Worm (Caenorhabditis elegans): ENCODE results near the gene R05G6.1.

- TF ChIP-seq him-1 (tag; optimal IDR thresholded peaks at IDR 0.05) = no peak
- no peak for TF ChIP-seq dao-5 (tag; optimal IDR thresholded peaks at IDR 0.05)
Observed at ce11 chrIV:7552100-7552499, 19.6 kb downstream of the R05G6.1 start.

All from whole organism, L4/young adult.